Worm (Caenorhabditis elegans): Measurements from ENCODE around the gene F22E5.1.

ce11 chrII:2656606-2657005 is 17.0 kb upstream of the F22E5.1 start, which contains the start of gene sri-47:
- TF ChIP-seq flt-1 (GFP tag; IDR thresholded peaks at IDR 0.05) (no peak), cog-1 (tag; optimal IDR thresholded peaks at IDR 0.05) (no peak), T22C8.4 (GFP tag; IDR thresholded peaks at IDR 0.05) (no peak), klf-2 (GFP tag; conservative IDR thresholded peaks at IDR 0.05) (no peak), ztf-23 (GFP tag; IDR thresholded peaks at IDR 0.05) (no peak)

All from whole organism, midembryonic.